Worm (Caenorhabditis elegans) whole organism, L4 larva: ENCODE data around the gene B0001.7.

ENCODE experiments used
- ama-1 ChIP-seq: fragments of 150-350 bp; optimal IDR thresholded peaks from 2 replicates; lab custom pipeline; 2014; ENCODE audit warnings: inconsistent platforms, mixed read lengths
- ceh-20 ChIP-seq: fragments of 200-800 bp; sonication (Bioruptor generic); IDR thresholded peaks from 2 replicates; pipeline ENCODE4 v1.3.6; 2022; ENCODE audit warnings: missing genetic modification reagents, missing genetic modification characterization, missing compliant biosample characterization
- hmg-1.1 ChIP-seq: fragments of 200-800 bp; sonication (Bioruptor generic); IDR thresholded peaks from 2 replicates; pipeline ENCODE4 v1.3.6; 2022; ENCODE audit warnings: missing genetic modification reagents, missing genetic modification characterization, missing compliant biosample characterization
- mdl-1 ChIP-seq, 2 experiments: fragments of 150-350 bp in 1 of 2; sonication (generic microtip) in 1 of 2; optimal IDR thresholded peaks; 2 replicates each; lab custom pipeline; 2014 to 2017; ENCODE audit warnings: missing biosample characterization in 2 of 2, missing genetic modification characterization in 2 of 2
- nhr-111 ChIP-seq: fragments of 200-800 bp; sonication (Bioruptor generic); optimal IDR thresholded peaks from 2 replicates; lab custom pipeline; 2018; ENCODE audit warnings: mild to moderate bottlenecking, missing genetic modification characterization, missing compliant biosample characterization
- nhr-48 ChIP-seq: sonication (generic microtip); optimal IDR thresholded peaks from 2 replicates; lab custom pipeline; 2016; ENCODE audit warnings: mild to moderate bottlenecking, missing genetic modification characterization, missing compliant biosample characterization

- TF ChIP-seq hmg-1.1 (GFP tag; lab: Robert Waterston, UW) = no peak
- no peak for TF ChIP-seq mdl-1 (tag; optimal IDR thresholded peaks at IDR 0.05; lab: Kevin White, UChicago)
- no peak for TF ChIP-seq ceh-20 (GFP tag; lab: Robert Waterston, UW)
- no peak for TF ChIP-seq nhr-48 (tag; lab: Kevin White, UChicago)
- TF ChIP-seq nhr-111 (GFP tag; lab: Kevin White, UChicago) = no peak
- TF ChIP-seq ama-1 (lab: Kevin White, UChicago) = no peak
Measured at ce11 chrIV:12196608-12197007, 42.6 kb upstream of the B0001.7 start.
